Worm (Caenorhabditis elegans): Measurements from ENCODE around the gene clec-88.

ce11 chrII:6348360-6348759 lies 17.2 kb upstream of the clec-88 start:
- TF ChIP-seq ama-1 (optimal IDR thresholded peaks at IDR 0.05) (no peak), ceh-13 (GFP tag; optimal IDR thresholded peaks at IDR 0.05) (no peak), ceh-36 (tag; optimal IDR thresholded peaks at IDR 0.05) (peak; percentile 35), B0310.2 (tag; optimal IDR thresholded peaks at IDR 0.05) (no peak), flt-1 (GFP tag; IDR thresholded peaks at IDR 0.05) (0 out of 2 replicates have a peak, but pooled peaks have one; percentile 51), scrt-1 (GFP tag; IDR thresholded peaks at IDR 0.05) (no peak), sea-1 (GFP tag; conservative IDR thresholded peaks at IDR 0.05) (no peak), tbx-37 (GFP tag; conservative IDR thresholded peaks at IDR 0.05) (no peak), pes-1 (GFP tag; IDR thresholded peaks at IDR 0.05) (0 out of 2 replicates have a peak, but pooled peaks have one; percentile 8), ets-7 (tag; optimal IDR thresholded peaks at IDR 0.05) (no peak), F13C5.2 (tag; optimal IDR thresholded peaks at IDR 0.05) (no peak), hmbx-1 (tag; optimal IDR thresholded peaks at IDR 0.05) (no peak), aly-1 (tag; optimal IDR thresholded peaks at IDR 0.05) (peak; percentile 9)

All from whole organism, early embryonic.